Fruit fly (Drosophila melanogaster) whole organism, embryonic: ENCODE results near the gene CG3434.
A peak's percentile ranks its signal among the peaks of the same experiment; 100 is the strongest.

Source experiments
- B-H1 ChIP-seq: fragments of 200-800 bp; sonication (Bioruptor generic); IDR thresholded peaks from 3 replicates; pipeline ENCODE4 v1.3.6; 2022; ENCODE audit warnings: missing biosample characterization, missing genetic modification characterization
- Blimp-1 ChIP-seq: fragments of 200-800 bp; sonication (Bioruptor generic); optimal IDR thresholded peaks from 3 replicates; lab custom pipeline; 2018; ENCODE audit warnings: missing biosample characterization, missing genetic modification characterization, mild to moderate bottlenecking, moderate library complexity, missing genetic modification reagents
- CG11504 ChIP-seq: fragments of 200-800 bp; sonication (Bioruptor generic); optimal IDR thresholded peaks from 3 replicates; lab custom pipeline; 2019; ENCODE audit warnings: missing biosample characterization, mild to moderate bottlenecking, missing genetic modification characterization, moderate library complexity
- CG14441 ChIP-seq: fragments of 200-800 bp; sonication (Bioruptor generic); IDR thresholded peaks from 2 replicates; pipeline ENCODE4 v1.3.6; 2022; ENCODE audit warnings: missing biosample characterization, missing genetic modification characterization
- CG14710 ChIP-seq: fragments of 200-800 bp; sonication (Bioruptor generic); optimal IDR thresholded peaks from 3 replicates; lab custom pipeline; 2019; ENCODE audit warnings: missing biosample characterization, mild to moderate bottlenecking, missing genetic modification characterization, moderate library complexity
- CG15514 ChIP-seq: fragments of 200-800 bp; sonication (Bioruptor generic); optimal IDR thresholded peaks from 3 replicates; lab custom pipeline; 2017; ENCODE audit warnings: missing biosample characterization, missing genetic modification characterization, mild to moderate bottlenecking, moderate library complexity, missing genetic modification reagents
- CG1603 ChIP-seq: fragments of 200-800 bp; sonication (Bioruptor generic); optimal IDR thresholded peaks from 2 replicates; lab custom pipeline; 2019; ENCODE audit warnings: missing biosample characterization, mild to moderate bottlenecking, missing genetic modification characterization, moderate library complexity
- CG17328 ChIP-seq: fragments of 200-800 bp; sonication (Bioruptor generic); IDR thresholded peaks from 2 replicates; pipeline ENCODE4 v1.3.6; 2022; ENCODE audit warnings: missing biosample characterization, missing genetic modification characterization
- CG1832 ChIP-seq: fragments of 200-800 bp; sonication (Bioruptor generic); optimal IDR thresholded peaks from 2 replicates; lab custom pipeline; 2017; ENCODE audit warnings: missing biosample characterization, mild to moderate bottlenecking, missing genetic modification characterization, inconsistent platforms
- CG18619 ChIP-seq: fragments of 200-800 bp; sonication (Bioruptor generic); optimal IDR thresholded peaks from 3 replicates; lab custom pipeline; 2017; ENCODE audit warnings: missing biosample characterization, mild to moderate bottlenecking, missing genetic modification characterization
- CG2129 ChIP-seq: fragments of 200-800 bp; sonication (Bioruptor generic); IDR thresholded peaks from 2 replicates; pipeline ENCODE4 v1.3.6; 2022; ENCODE audit warnings: missing biosample characterization, missing genetic modification characterization; ENCODE audit not compliant: partially characterized antibody
- CG2875 ChIP-seq: fragments of 200-800 bp; sonication (Bioruptor generic); optimal IDR thresholded peaks from 2 replicates; lab custom pipeline; 2017; ENCODE audit warnings: missing biosample characterization, mild to moderate bottlenecking, missing genetic modification characterization, missing genetic modification reagents
- CG31441 ChIP-seq: fragments of 200-800 bp; sonication (Bioruptor generic); IDR thresholded peaks from 2 replicates; pipeline ENCODE4 v1.3.6; 2022; ENCODE audit warnings: missing biosample characterization, missing genetic modification characterization
- CG6791 ChIP-seq: fragments of 200-800 bp; sonication (Bioruptor generic); IDR thresholded peaks from 3 replicates; pipeline ENCODE4 v1.3.6; 2022; ENCODE audit warnings: missing biosample characterization, missing genetic modification characterization; ENCODE audit not compliant: partially characterized antibody
- CG6854 ChIP-seq: fragments of 200-800 bp; sonication (Bioruptor generic); optimal IDR thresholded peaks from 3 replicates; lab custom pipeline; 2017; ENCODE audit warnings: missing biosample characterization, mild to moderate bottlenecking, missing genetic modification characterization
- CG7357 ChIP-seq: fragments of 200-800 bp; sonication (Bioruptor generic); IDR thresholded peaks from 3 replicates; pipeline ENCODE4 v1.3.6; 2022; ENCODE audit warnings: missing biosample characterization, missing genetic modification characterization
- CG7786 ChIP-seq: fragments of 200-800 bp; sonication (Bioruptor generic); optimal IDR thresholded peaks from 2 replicates; lab custom pipeline; 2016; ENCODE audit warnings: missing biosample characterization, missing genetic modification characterization
- CG7928 ChIP-seq: fragments of 200-800 bp; sonication (Bioruptor generic); optimal IDR thresholded peaks from 2 replicates; lab custom pipeline; 2017; ENCODE audit warnings: missing biosample characterization, mild to moderate bottlenecking, missing genetic modification characterization
- CoRest ChIP-seq: fragments of 200-800 bp; sonication (Bioruptor generic); optimal IDR thresholded peaks from 3 replicates; lab custom pipeline; 2018; ENCODE audit warnings: missing biosample characterization, mild to moderate bottlenecking, missing genetic modification characterization, moderate library complexity
- D19B ChIP-seq: fragments of 200-800 bp; sonication (Bioruptor generic); optimal IDR thresholded peaks from 2 replicates; lab custom pipeline; 2017; ENCODE audit warnings: missing biosample characterization, mild to moderate bottlenecking, missing genetic modification characterization
- Dref ChIP-seq: fragments of 200-800 bp; sonication (Bioruptor generic); IDR thresholded peaks from 2 replicates; pipeline ENCODE4 v1.3.6; 2022; ENCODE audit warnings: missing biosample characterization, missing genetic modification characterization
- Elba2 ChIP-seq: fragments of 200-800 bp; sonication (Bioruptor generic); optimal IDR thresholded peaks from 3 replicates; lab custom pipeline; 2016; ENCODE audit warnings: missing biosample characterization, missing genetic modification characterization
- GATAe ChIP-seq: fragments of 200-800 bp; sonication (Bioruptor generic); conservative IDR thresholded peaks from 2 replicates; pipeline ENCODE4 v1.3.6; 2022; ENCODE audit warnings: missing biosample characterization, missing genetic modification characterization
- Mes4 ChIP-seq: fragments of 200-800 bp; sonication (Bioruptor generic); optimal IDR thresholded peaks from 2 replicates; lab custom pipeline; 2016; ENCODE audit warnings: missing biosample characterization, missing genetic modification characterization
- NK7.1 ChIP-seq: fragments of 200-800 bp; sonication (Bioruptor generic); optimal IDR thresholded peaks from 3 replicates; lab custom pipeline; 2016; ENCODE audit warnings: missing biosample characterization, missing genetic modification characterization
- Nf-YB ChIP-seq: fragments of 200-800 bp; sonication (Bioruptor generic); optimal IDR thresholded peaks from 3 replicates; lab custom pipeline; 2019; ENCODE audit warnings: missing biosample characterization, mild to moderate bottlenecking, missing genetic modification characterization, moderate library complexity
- Nf-YC ChIP-seq: fragments of 200-800 bp; optimal IDR thresholded peaks from 3 replicates; lab custom pipeline; 2019; ENCODE audit warnings: missing biosample characterization, mild to moderate bottlenecking, missing genetic modification characterization, moderate library complexity
- Ravus ChIP-seq: fragments of 200-800 bp; sonication (Bioruptor generic); IDR thresholded peaks from 2 replicates; pipeline ENCODE4 v1.3.6; 2022; ENCODE audit warnings: missing biosample characterization, missing genetic modification characterization
- Sox100B ChIP-seq: fragments of 200-800 bp; sonication (Bioruptor generic); optimal IDR thresholded peaks from 3 replicates; lab custom pipeline; 2018; ENCODE audit warnings: missing biosample characterization, mild to moderate bottlenecking, missing genetic modification characterization
- Usf ChIP-seq: fragments of 200-800 bp; sonication (Bioruptor generic); optimal IDR thresholded peaks from 2 replicates; lab custom pipeline; 2017; ENCODE audit warnings: missing genotype, missing biosample characterization, missing genetic modification characterization
- bigmax ChIP-seq: fragments of 200-800 bp; sonication (Bioruptor generic); optimal IDR thresholded peaks from 2 replicates; lab custom pipeline; 2018; ENCODE audit warnings: missing biosample characterization, mild to moderate bottlenecking, missing genetic modification characterization
- br ChIP-seq: fragments of >200 bp; optimal IDR thresholded peaks from 2 replicates; lab custom pipeline; 2017
- bsh ChIP-seq, 2 experiments: fragments of 200-800 bp; sonication (Bioruptor generic); optimal IDR thresholded peaks; 2 replicates each; lab custom pipeline; 2017 to 2018; ENCODE audit warnings: mild to moderate bottlenecking in 2 of 2, missing biosample characterization in 2 of 2, missing genetic modification characterization in 2 of 2, moderate library complexity in 1 of 2
- cad ChIP-seq: fragments of >200 bp; optimal IDR thresholded peaks from 2 replicates; lab custom pipeline; 2017; ENCODE audit warnings: missing biosample characterization, missing genetic modification characterization
- ci ChIP-seq: fragments of 200-800 bp; sonication (Bioruptor generic); IDR thresholded peaks from 3 replicates; pipeline ENCODE4 v1.3.6; 2022; ENCODE audit warnings: missing biosample characterization, missing genetic modification characterization
- cwo ChIP-seq: fragments of 200-800 bp; sonication (Bioruptor generic); optimal IDR thresholded peaks from 3 replicates; lab custom pipeline; 2017; ENCODE audit warnings: missing biosample characterization, missing genetic modification characterization, mild to moderate bottlenecking, moderate library complexity, missing genetic modification reagents
- fd3F ChIP-seq: fragments of 200-800 bp; sonication (Bioruptor generic); optimal IDR thresholded peaks from 2 replicates; lab custom pipeline; 2018; ENCODE audit warnings: missing biosample characterization, mild to moderate bottlenecking, missing genetic modification characterization, moderate library complexity
- fd96Cb ChIP-seq: fragments of 200-800 bp; sonication (Bioruptor generic); optimal IDR thresholded peaks from 2 replicates; lab custom pipeline; 2018; ENCODE audit warnings: missing biosample characterization, mild to moderate bottlenecking, missing genetic modification characterization, moderate library complexity
- lab ChIP-seq: fragments of 200-800 bp; sonication (Bioruptor generic); optimal IDR thresholded peaks from 3 replicates; lab custom pipeline; 2017; ENCODE audit warnings: missing biosample characterization, missing genetic modification characterization, mild to moderate bottlenecking, moderate library complexity, missing genetic modification reagents
- lola ChIP-seq, 3 experiments: fragments of >200 bp in 2 of 3; fragments of 200-800 bp in 1 of 3; sonication (Bioruptor generic) in 1 of 3; optimal IDR thresholded peaks; 2 replicates each; lab custom pipeline; 2017 to 2019; ENCODE audit warnings: missing biosample characterization in 3 of 3, missing genetic modification characterization in 3 of 3, mild to moderate bottlenecking in 1 of 3, moderate library complexity in 1 of 3
- nmo ChIP-seq: fragments of 200-800 bp; sonication (Bioruptor generic); optimal IDR thresholded peaks from 2 replicates; lab custom pipeline; 2018; ENCODE audit warnings: missing biosample characterization, mild to moderate bottlenecking, missing genetic modification characterization, moderate library complexity
- phol ChIP-seq: fragments of 200-800 bp; sonication (Bioruptor generic); optimal IDR thresholded peaks from 3 replicates; lab custom pipeline; 2018; ENCODE audit warnings: missing biosample characterization, mild to moderate bottlenecking, missing genetic modification characterization, moderate library complexity
- repo ChIP-seq: fragments of 200-800 bp; sonication (Bioruptor generic); optimal IDR thresholded peaks from 2 replicates; lab custom pipeline; 2016; ENCODE audit warnings: missing biosample characterization, missing genetic modification characterization
- seq ChIP-seq: fragments of 200-800 bp; sonication (Bioruptor generic); IDR thresholded peaks from 2 replicates; pipeline ENCODE4 v1.3.6; 2022; ENCODE audit warnings: missing biosample characterization, missing genetic modification characterization
- slbo ChIP-seq: fragments of 200-800 bp; sonication (Bioruptor generic); IDR thresholded peaks from 2 replicates; pipeline ENCODE4 v1.3.6; 2022; ENCODE audit warnings: missing biosample characterization, missing genetic modification characterization
- sna ChIP-seq: fragments of 200-800 bp; sonication (Bioruptor generic); IDR thresholded peaks from 2 replicates; pipeline ENCODE4 v1.3.6; 2022; ENCODE audit warnings: missing biosample characterization, missing genetic modification characterization; ENCODE audit not compliant: partially characterized antibody
- sqz ChIP-seq: fragments of 200-800 bp; sonication (Bioruptor generic); optimal IDR thresholded peaks from 3 replicates; lab custom pipeline; 2018; ENCODE audit warnings: missing biosample characterization, mild to moderate bottlenecking, missing genetic modification characterization
- vfl ChIP-seq: fragments of 200-800 bp; sonication (Bioruptor generic); optimal IDR thresholded peaks from 2 replicates; lab custom pipeline; 2016; ENCODE audit warnings: missing biosample characterization, missing genetic modification characterization
- z ChIP-seq: fragments of 200-800 bp; sonication (Bioruptor generic); IDR thresholded peaks from 3 replicates; pipeline ENCODE4 v1.3.6; 2022; ENCODE audit warnings: missing biosample characterization, missing genetic modification characterization

Gene CG3434

DNA sequence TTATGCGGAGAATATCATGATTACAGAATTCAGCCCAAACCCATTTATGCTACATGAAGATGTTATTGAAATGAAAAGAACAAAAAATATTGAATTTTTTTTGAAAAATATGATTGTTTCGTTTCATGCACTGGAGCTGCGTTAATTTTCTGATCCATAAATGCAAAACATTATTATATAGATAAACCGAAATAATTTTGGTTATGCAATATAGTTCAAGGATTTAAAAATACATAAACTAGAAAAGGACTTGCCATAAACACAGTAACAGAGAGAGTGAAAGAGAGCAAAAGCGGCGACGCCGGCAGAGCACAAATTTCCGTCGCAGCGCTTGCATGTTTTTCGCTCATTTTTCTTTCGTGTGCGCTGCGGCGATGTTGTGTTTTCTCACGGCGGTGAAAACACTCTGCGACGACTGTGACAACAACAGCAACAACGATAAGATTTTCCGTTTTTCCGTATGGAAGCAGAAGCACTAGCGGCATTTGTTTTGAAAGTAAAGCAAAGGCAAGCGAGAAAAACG is 1.7 kb upstream of the CG3434 start (continued):
- no peak; the same call in 2 of the 3 replicates for TF ChIP-seq z (GFP tag; lab: Robert Waterston, UW)
- peak; percentile 21; the same call in 1 of the 2 replicates for TF ChIP-seq Ravus (GFP tag; lab: Robert Waterston, UW)
- TF ChIP-seq fd3F (GFP tag; lab: Kevin White, UChicago) = peak; percentile 76
- TF ChIP-seq slbo (GFP tag; lab: Robert Waterston, UW) = peak; percentile 70
- peak; percentile 89 for TF ChIP-seq CG2875 (GFP tag; lab: Kevin White, UChicago)
- TF ChIP-seq fd96Cb (tag; lab: Kevin White, UChicago) = peak; percentile 90
- peak; percentile 60 for TF ChIP-seq CG15514 (GFP tag; lab: Kevin White, UChicago)
- TF ChIP-seq GATAe = no peak
- peak; percentile 84 to 92 for TF ChIP-seq bsh (GFP tag; optimal IDR thresholded peaks at IDR 0.05; lab: Kevin White, UChicago)
- TF ChIP-seq repo (GFP tag; lab: Kevin White, UChicago) = peak; percentile 34
- TF ChIP-seq CG11504 (tag; lab: Kevin White, UChicago) = peak; percentile 92
- peak; percentile 82 for TF ChIP-seq cwo
- TF ChIP-seq B-H1 (GFP tag; lab: Robert Waterston, UW) = peak; percentile 75
- TF ChIP-seq sqz (GFP tag; lab: Kevin White, UChicago) = peak; percentile 84
- peak; percentile 64; the same call in 2 of the 3 replicates for TF ChIP-seq CG7357 (GFP tag; lab: Robert Waterston, UW)
- peak; percentile 94 for TF ChIP-seq Sox100B (GFP tag; lab: Kevin White, UChicago)
- peak; percentile 92 for TF ChIP-seq Blimp-1 (GFP tag; lab: Kevin White, UChicago)
- no peak for TF ChIP-seq Dref (GFP tag; lab: Robert Waterston, UW)
- TF ChIP-seq lab (GFP tag; lab: Kevin White, UChicago) = peak; percentile 91
- no peak for TF ChIP-seq CG2129 (GFP tag; lab: Robert Waterston, UW)
- TF ChIP-seq Nf-YC = peak; percentile 81
- TF ChIP-seq nmo = peak; percentile 92
- no peak for TF ChIP-seq CG1832
- peak; percentile 42; the same call in 1 of the 2 replicates for TF ChIP-seq CG14441 (GFP tag; lab: Robert Waterston, UW)
- TF ChIP-seq CG6791 = peak; percentile 38; the same call in 1 of the 3 replicates
- peak; percentile 92 for TF ChIP-seq CG31441 (GFP tag; lab: Robert Waterston, UW)
- TF ChIP-seq Usf = peak; percentile 47
- peak; percentile 59 for TF ChIP-seq NK7.1
- TF ChIP-seq phol = peak; percentile 98
- TF ChIP-seq CG17328 = peak; percentile 79
- peak; percentile 35 for TF ChIP-seq vfl (GFP tag; lab: Kevin White, UChicago)
- no peak for TF ChIP-seq bigmax (GFP tag; lab: Kevin White, UChicago)
- peak; percentile 46 for TF ChIP-seq CG7786 (GFP tag; lab: Kevin White, UChicago)
- TF ChIP-seq sna (GFP tag; lab: Robert Waterston, UW) = peak; percentile 58; the same call in 1 of the 2 replicates
- no peak for TF ChIP-seq br
- peak in 1 of 3 experiments; percentile 96 for TF ChIP-seq lola (GFP tag; optimal IDR thresholded peaks at IDR 0.05; lab: Kevin White, UChicago)
- no peak for TF ChIP-seq Elba2
- peak; percentile 84 for TF ChIP-seq CG18619
- TF ChIP-seq cad (GFP tag; lab: Kevin White, UChicago) = no peak
- TF ChIP-seq seq (GFP tag; lab: Robert Waterston, UW) = peak; percentile 82
- TF ChIP-seq CoRest = peak; percentile 92
- peak; percentile 65 for TF ChIP-seq Mes4 (GFP tag; lab: Kevin White, UChicago)
- peak; percentile 75 for TF ChIP-seq ci
- TF ChIP-seq D19B = peak; percentile 72
- peak; percentile 25 for TF ChIP-seq CG7928 (GFP tag; lab: Kevin White, UChicago)
- TF ChIP-seq CG6854 = peak; percentile 92
- peak; percentile 93 for TF ChIP-seq CG14710 (tag; lab: Kevin White, UChicago)
- TF ChIP-seq Nf-YB (GFP tag; lab: Kevin White, UChicago) = peak; percentile 79
- peak; percentile 80 for TF ChIP-seq CG1603
